5 fruit fly cellular contexts compared by ENCODE assay signal in genomic region chr3L:17619209-17619705, dm6.
TF ChIP-seq lines count a peak whose summit lies in the region.

Eip74EF (minus strand) TSS chr3L:17619325.

- no peak for TF ChIP-seq CTCF in whole organism, embryonic (GFP tag; optimal IDR thresholded peaks at IDR 0.05; lab: Kevin White, UChicago)

TF ChIP-seq in whole organism, adult, 20 proteins besides CTCF, POLR2A, EP300 and RAD21 (continues in another document):
- peak; percentile 63 for TF ChIP-seq CG7045 (GFP tag; optimal IDR thresholded peaks at IDR 0.05; lab: Kevin White, UChicago)
- TF ChIP-seq Mnt (GFP tag; optimal IDR thresholded peaks at IDR 0.05; lab: Kevin White, UChicago), result peak; percentile 68
- TF ChIP-seq CG12768 (GFP tag; optimal IDR thresholded peaks at IDR 0.05; lab: Kevin White, UChicago), result peak; percentile 80
- no peak for TF ChIP-seq CG5204 (GFP tag; optimal IDR thresholded peaks at IDR 0.05; lab: Kevin White, UChicago)
- TF ChIP-seq cic (GFP tag; optimal IDR thresholded peaks at IDR 0.05; lab: Kevin White, UChicago), result peak; percentile 65
- peak; percentile 40 for TF ChIP-seq pad (GFP tag; optimal IDR thresholded peaks at IDR 0.05; lab: Kevin White, UChicago)
- TF ChIP-seq CG7101 (tag; optimal IDR thresholded peaks at IDR 0.05; lab: Kevin White, UChicago), result peak; percentile 58
- TF ChIP-seq Clk (GFP tag; optimal IDR thresholded peaks at IDR 0.05; lab: Kevin White, UChicago), result no peak
- peak; percentile 42 for TF ChIP-seq toe (GFP tag; optimal IDR thresholded peaks at IDR 0.05; lab: Kevin White, UChicago)
- TF ChIP-seq kay (GFP tag; lab: Kevin White, UChicago; ENCODE audit: borderline replicate concordance), result no peak
- TF ChIP-seq bab1 (GFP tag; optimal IDR thresholded peaks at IDR 0.05; lab: Kevin White, UChicago), result peak; percentile 75
- TF ChIP-seq tj (GFP tag; optimal IDR thresholded peaks at IDR 0.05; lab: Kevin White, UChicago), result peak; percentile 81
- peak; percentile 58 for TF ChIP-seq Hr96 (GFP tag; optimal IDR thresholded peaks at IDR 0.05; lab: Kevin White, UChicago)
- peak; percentile 46 for TF ChIP-seq CG14711 (tag; optimal IDR thresholded peaks at IDR 0.05; lab: Kevin White, UChicago)
- TF ChIP-seq ovo (GFP tag; optimal IDR thresholded peaks at IDR 0.05; lab: Kevin White, UChicago), result peak; percentile 69
- TF ChIP-seq cnc (optimal IDR thresholded peaks at IDR 0.05; lab: Kevin White, UChicago), result no peak
- TF ChIP-seq CG33017 (tag; optimal IDR thresholded peaks at IDR 0.05; lab: Kevin White, UChicago), result peak; percentile 78
- TF ChIP-seq CG11617 (GFP tag; optimal IDR thresholded peaks at IDR 0.05; lab: Kevin White, UChicago), result peak; percentile 61

TF ChIP-seq in whole organism, embryonic, 481 proteins besides CTCF, POLR2A, EP300 and RAD21 (continues in another document):
- TF ChIP-seq CG4730 (GFP tag; IDR thresholded peaks at IDR 0.05; lab: Robert Waterston, UW), result no peak
- peak; percentile 25; the same call in 1 of the 2 replicates for TF ChIP-seq hbn (GFP tag; IDR thresholded peaks at IDR 0.05; lab: Robert Waterston, UW; ENCODE audit: partially characterized antibody)
- no peak for TF ChIP-seq al (GFP tag; IDR thresholded peaks at IDR 0.05; lab: Robert Waterston, UW)
- no peak for TF ChIP-seq crol (GFP tag; IDR thresholded peaks at IDR 0.05; lab: Robert Waterston, UW)
- no peak for TF ChIP-seq dati (GFP tag; IDR thresholded peaks at IDR 0.05; lab: Robert Waterston, UW)
- no peak for TF ChIP-seq trh (GFP tag; optimal IDR thresholded peaks at IDR 0.05; lab: Kevin White, UChicago)
- no peak for TF ChIP-seq Hmx (GFP tag; optimal IDR thresholded peaks at IDR 0.05; lab: Kevin White, UChicago)
- no peak for TF ChIP-seq Hand (GFP tag; optimal IDR thresholded peaks at IDR 0.05; lab: Kevin White, UChicago)
- peak; percentile 24 for TF ChIP-seq corto (GFP tag; optimal IDR thresholded peaks at IDR 0.05; lab: Kevin White, UChicago)
- TF ChIP-seq CG6272 (GFP tag; IDR thresholded peaks at IDR 0.05; lab: Robert Waterston, UW), result no peak
- TF ChIP-seq Dip2 (GFP tag; IDR thresholded peaks at IDR 0.05; lab: Robert Waterston, UW), result no peak
- TF ChIP-seq ranshi (GFP tag; IDR thresholded peaks at IDR 0.05; lab: Robert Waterston, UW), result 0 out of 2 replicates have a peak, but pooled peaks have one; percentile 8
- no peak for TF ChIP-seq CG15479 (GFP tag; optimal IDR thresholded peaks at IDR 0.05; lab: Kevin White, UChicago)
- no peak for TF ChIP-seq Fer3 (tag; optimal IDR thresholded peaks at IDR 0.05; lab: Kevin White, UChicago)
- no peak for TF ChIP-seq Aef1 (GFP tag; IDR thresholded peaks at IDR 0.05; lab: Robert Waterston, UW)
- TF ChIP-seq trem (tag; optimal IDR thresholded peaks at IDR 0.05; lab: Kevin White, UChicago), result no peak
- TF ChIP-seq Gsc (GFP tag; IDR thresholded peaks at IDR 0.05; lab: Robert Waterston, UW), result no peak
- no peak for TF ChIP-seq Dref (GFP tag; IDR thresholded peaks at IDR 0.05; lab: Robert Waterston, UW)
- TF ChIP-seq Doc2 (GFP tag; IDR thresholded peaks at IDR 0.05; lab: Robert Waterston, UW), result no peak
- TF ChIP-seq CG6683 (GFP tag; optimal IDR thresholded peaks at IDR 0.05; lab: Kevin White, UChicago), result no peak

TF ChIP-seq in whole organism, prepupa, 60 proteins besides CTCF, POLR2A, EP300 and RAD21 (continues in another document):
- peak; percentile 67 for TF ChIP-seq Ets21C (GFP tag; optimal IDR thresholded peaks at IDR 0.05; lab: Kevin White, UChicago)
- peak; percentile 72 for TF ChIP-seq Hr39 (GFP tag; optimal IDR thresholded peaks at IDR 0.05; lab: Kevin White, UChicago)
- TF ChIP-seq CG6808 (GFP tag; optimal IDR thresholded peaks at IDR 0.05; lab: Kevin White, UChicago), result peak; percentile 57
- peak; percentile 85 for TF ChIP-seq esn (GFP tag; optimal IDR thresholded peaks at IDR 0.05; lab: Kevin White, UChicago)
- peak; percentile 61 for TF ChIP-seq CG10669 (GFP tag; optimal IDR thresholded peaks at IDR 0.05; lab: Kevin White, UChicago)
- TF ChIP-seq CG8319 (GFP tag; optimal IDR thresholded peaks at IDR 0.05; lab: Kevin White, UChicago), result peak; percentile 22
- TF ChIP-seq CG6276 (GFP tag; optimal IDR thresholded peaks at IDR 0.05; lab: Kevin White, UChicago), result peak; percentile 27
- TF ChIP-seq dsx (GFP tag; optimal IDR thresholded peaks at IDR 0.05; lab: Kevin White, UChicago; ENCODE audit: poor library complexity, severe bottlenecking), result peak; percentile 53
- peak; percentile 25 for TF ChIP-seq fd59A (GFP tag; optimal IDR thresholded peaks at IDR 0.05; lab: Kevin White, UChicago)
- TF ChIP-seq Sox102F (GFP tag; optimal IDR thresholded peaks at IDR 0.05; lab: Kevin White, UChicago), result peak; percentile 73
- TF ChIP-seq CG10631 (GFP tag; optimal IDR thresholded peaks at IDR 0.05; lab: Kevin White, UChicago), result peak; percentile 31
- TF ChIP-seq Smox (GFP tag; optimal IDR thresholded peaks at IDR 0.05; lab: Kevin White, UChicago), result peak; percentile 71
- TF ChIP-seq CG32006 (GFP tag; optimal IDR thresholded peaks at IDR 0.05; lab: Kevin White, UChicago), result peak; percentile 55
- TF ChIP-seq CG1621 (tag; optimal IDR thresholded peaks at IDR 0.05; lab: Kevin White, UChicago), result peak; percentile 36
- TF ChIP-seq CG11762 (GFP tag; optimal IDR thresholded peaks at IDR 0.05; lab: Kevin White, UChicago; ENCODE audit: insufficient read depth), result peak; percentile 51
- peak; percentile 38 for TF ChIP-seq CG8632 (GFP tag; optimal IDR thresholded peaks at IDR 0.05; lab: Kevin White, UChicago)
- TF ChIP-seq dac (GFP tag; optimal IDR thresholded peaks at IDR 0.05; lab: Kevin White, UChicago), result no peak
- peak; percentile 75 for TF ChIP-seq CG16779 (tag; optimal IDR thresholded peaks at IDR 0.05; lab: Kevin White, UChicago)

TF ChIP-seq in whole organism, pupa, 21 proteins besides CTCF, POLR2A, EP300 and RAD21:
- TF ChIP-seq CG10348 (GFP tag; IDR thresholded peaks at IDR 0.05; lab: Robert Waterston, UW), result no peak
- peak; percentile 58 for TF ChIP-seq rn (GFP tag; IDR thresholded peaks at IDR 0.05; lab: Robert Waterston, UW)
- peak; percentile 36 for TF ChIP-seq CG9948 (tag; optimal IDR thresholded peaks at IDR 0.05; lab: Kevin White, UChicago)
- TF ChIP-seq fd96Ca (GFP tag; IDR thresholded peaks at IDR 0.05; lab: Robert Waterston, UW), result no peak; the same call in 2 of the 3 replicates
- peak; percentile 28 for TF ChIP-seq CG34367 (tag; optimal IDR thresholded peaks at IDR 0.05; lab: Kevin White, UChicago)
- peak; percentile 88 for TF ChIP-seq CG4496 (GFP tag; IDR thresholded peaks at IDR 0.05; lab: Robert Waterston, UW)
- TF ChIP-seq CG14655 (GFP tag; optimal IDR thresholded peaks at IDR 0.05; lab: Kevin White, UChicago), result peak; percentile 60
- TF ChIP-seq EcR (GFP tag; optimal IDR thresholded peaks at IDR 0.05; lab: Kevin White, UChicago), result peak; percentile 87
- peak; percentile 33 for TF ChIP-seq CG8159 (tag; optimal IDR thresholded peaks at IDR 0.05; lab: Kevin White, UChicago)
- TF ChIP-seq Pif1B (GFP tag; optimal IDR thresholded peaks at IDR 0.05; lab: Kevin White, UChicago), result peak; percentile 72
- TF ChIP-seq CG32121 (GFP tag; IDR thresholded peaks at IDR 0.05; lab: Robert Waterston, UW), result peak; percentile 78
- peak; percentile 61 for TF ChIP-seq Snoo (tag; optimal IDR thresholded peaks at IDR 0.05; lab: Kevin White, UChicago)
- TF ChIP-seq D1 (tag; optimal IDR thresholded peaks at IDR 0.05; lab: Kevin White, UChicago), result peak; percentile 59
- peak; percentile 85; the same call in 1 of the 2 replicates for TF ChIP-seq Ets98B (GFP tag; IDR thresholded peaks at IDR 0.05; lab: Robert Waterston, UW)
- peak; percentile 69 for TF ChIP-seq CG8301 (tag; optimal IDR thresholded peaks at IDR 0.05; lab: Kevin White, UChicago)
- peak; percentile 54 for TF ChIP-seq Pif1A (GFP tag; optimal IDR thresholded peaks at IDR 0.05; lab: Kevin White, UChicago)
- TF ChIP-seq CG17806 (tag; optimal IDR thresholded peaks at IDR 0.05; lab: Kevin White, UChicago), result peak; percentile 46
- peak; percentile 42 for TF ChIP-seq gl (tag; optimal IDR thresholded peaks at IDR 0.05; lab: Kevin White, UChicago)
- TF ChIP-seq CG15710 (tag; optimal IDR thresholded peaks at IDR 0.05; lab: Kevin White, UChicago), result peak; percentile 53
- TF ChIP-seq CG13204 (GFP tag; optimal IDR thresholded peaks at IDR 0.05; lab: Kevin White, UChicago), result peak; percentile 87
- peak; percentile 85 for TF ChIP-seq CG12605 (GFP tag; IDR thresholded peaks at IDR 0.05; lab: Robert Waterston, UW)

TF ChIP-seq in whole organism, wandering third instar larva, 38 proteins besides CTCF, POLR2A, EP300 and RAD21 (continues in another document):
- TF ChIP-seq Abd-B (GFP tag; optimal IDR thresholded peaks at IDR 0.05; lab: Kevin White, UChicago) (no peak), psq (GFP tag; optimal IDR thresholded peaks at IDR 0.05; lab: Kevin White, UChicago) (peak; percentile 56), sage (GFP tag; optimal IDR thresholded peaks at IDR 0.05; lab: Kevin White, UChicago) (peak; percentile 71), Hr83 (GFP tag; optimal IDR thresholded peaks at IDR 0.05; lab: Kevin White, UChicago; ENCODE audit: poor library complexity, severe bottlenecking) (peak; percentile 51), foxo (GFP tag; optimal IDR thresholded peaks at IDR 0.05; lab: Kevin White, UChicago) (peak; percentile 4 to 74), Jra (GFP tag; optimal IDR thresholded peaks at IDR 0.05; lab: Kevin White, UChicago) (peak; percentile 45), fru (GFP tag; optimal IDR thresholded peaks at IDR 0.05; lab: Kevin White, UChicago) (peak; percentile 73), tai (GFP tag; optimal IDR thresholded peaks at IDR 0.05; lab: Kevin White, UChicago) (peak; percentile 74), CrebA (GFP tag; optimal IDR thresholded peaks at IDR 0.05; lab: Kevin White, UChicago; ENCODE audit: borderline replicate concordance) (peak; percentile 59), br (GFP tag; optimal IDR thresholded peaks at IDR 0.05; lab: Kevin White, UChicago) (peak; percentile 69), Hr78 (GFP tag; optimal IDR thresholded peaks at IDR 0.05; lab: Kevin White, UChicago) (no peak), dl (GFP tag; optimal IDR thresholded peaks at IDR 0.05; lab: Kevin White, UChicago; ENCODE audit: insufficient read depth in 1 of 2, partially characterized antibody in 2 of 2) (peak; percentile 96 to 98), GATAd (GFP tag; optimal IDR thresholded peaks at IDR 0.05; lab: Kevin White, UChicago) (no peak), sv (GFP tag; optimal IDR thresholded peaks at IDR 0.05; lab: Kevin White, UChicago) (no peak), h (GFP tag; optimal IDR thresholded peaks at IDR 0.05; lab: Kevin White, UChicago) (peak; percentile 74), lola (GFP tag; optimal IDR thresholded peaks at IDR 0.05; lab: Kevin White, UChicago) (no peak), Mio (GFP tag; optimal IDR thresholded peaks at IDR 0.05; lab: Kevin White, UChicago) (no peak), CG9705 (GFP tag; optimal IDR thresholded peaks at IDR 0.05; lab: Kevin White, UChicago) (peak; percentile 33), usp (GFP tag; optimal IDR thresholded peaks at IDR 0.05; lab: Kevin White, UChicago) (no peak), Hnf4 (GFP tag; optimal IDR thresholded peaks at IDR 0.05; lab: Kevin White, UChicago) (peak; percentile 56), N (GFP tag; optimal IDR thresholded peaks at IDR 0.05; lab: Kevin White, UChicago) (peak; percentile 30), pan (optimal IDR thresholded peaks at IDR 0.05; lab: Kevin White, UChicago) (no peak), Sp1 (GFP tag; optimal IDR thresholded peaks at IDR 0.05; lab: Kevin White, UChicago) (peak; percentile 52)
